Worm (Caenorhabditis elegans) whole organism, mixed stage, embryonic: ENCODE results near the gene T26E4.7.

ENCODE experiments used
- ceh-43 ChIP-seq: fragments of 200-800 bp; sonication (Bioruptor generic); optimal IDR thresholded peaks from 2 replicates; lab custom pipeline; 2018; ENCODE audit warnings: mild to moderate bottlenecking, missing genetic modification characterization, moderate library complexity, missing compliant biosample characterization
- cnd-1 ChIP-seq: fragments of 200-800 bp; sonication (Bioruptor generic); optimal IDR thresholded peaks from 2 replicates; lab custom pipeline; 2018; ENCODE audit warnings: mild to moderate bottlenecking, missing genetic modification characterization, missing compliant biosample characterization
- elt-1 ChIP-seq: sonication (generic microtip); optimal IDR thresholded peaks from 2 replicates; lab custom pipeline; 2017; ENCODE audit warnings: missing genetic modification characterization, mild to moderate bottlenecking, missing compliant biosample characterization, antibody characterized with exemption, moderate library complexity, borderline replicate concordance; ENCODE audit not compliant: insufficient read depth
- nhr-12 ChIP-seq: fragments of 150-350 bp; optimal IDR thresholded peaks from 2 replicates; lab custom pipeline; 2014; ENCODE audit warnings: missing biosample characterization, missing genetic modification characterization
- nhr-28 ChIP-seq: fragments of 150-350 bp; optimal IDR thresholded peaks from 2 replicates; lab custom pipeline; 2014; ENCODE audit warnings: missing biosample characterization, missing genetic modification characterization
- sem-2 ChIP-seq: fragments of 200-800 bp; sonication (Bioruptor generic); optimal IDR thresholded peaks from 2 replicates; lab custom pipeline; 2018; ENCODE audit warnings: mild to moderate bottlenecking, missing genetic modification characterization, missing compliant biosample characterization
- sptf-1 ChIP-seq: sonication (generic microtip); optimal IDR thresholded peaks from 2 replicates; lab custom pipeline; 2017; ENCODE audit warnings: mild to moderate bottlenecking, missing genetic modification characterization, moderate library complexity, missing compliant biosample characterization
- unc-39 ChIP-seq: fragments of 150-350 bp; optimal IDR thresholded peaks from 2 replicates; lab custom pipeline; 2014; ENCODE audit warnings: missing biosample characterization, missing genetic modification characterization
- ztf-11 ChIP-seq: fragments of 150-350 bp; optimal IDR thresholded peaks from 2 replicates; lab custom pipeline; 2014; ENCODE audit warnings: missing biosample characterization, missing genetic modification characterization

ce11 chrV:15773941-15774340 lies 19.4 kb upstream of the T26E4.7 start:
- no peak for TF ChIP-seq cnd-1
- TF ChIP-seq sem-2 (GFP tag; lab: Kevin White, UChicago) = no peak
- TF ChIP-seq nhr-28 (tag; lab: Kevin White, UChicago) = no peak
- TF ChIP-seq sptf-1 = no peak
- TF ChIP-seq elt-1 = no peak
- no peak for TF ChIP-seq nhr-12 (tag; lab: Kevin White, UChicago)
- no peak for TF ChIP-seq ztf-11
- no peak for TF ChIP-seq ceh-43
- no peak for TF ChIP-seq unc-39
